Worm (Caenorhabditis elegans) whole organism, L2 larva: ENCODE data around the gene pifk-1.

Experiments
- ceh-82 ChIP-seq: fragments of 150-350 bp; optimal IDR thresholded peaks from 2 replicates; lab custom pipeline; 2014; ENCODE audit warnings: missing biosample characterization, missing genetic modification characterization
- dmd-4 ChIP-seq: sonication (generic microtip); optimal IDR thresholded peaks from 2 replicates; lab custom pipeline; 2017; ENCODE audit warnings: missing biosample characterization, missing genetic modification characterization
- fos-1 ChIP-seq: fragments of 150-350 bp; optimal IDR thresholded peaks from 2 replicates; lab custom pipeline; 2014; ENCODE audit warnings: missing biosample characterization, missing genetic modification characterization
- nhr-11 ChIP-seq: fragments of 150-350 bp; optimal IDR thresholded peaks from 2 replicates; lab custom pipeline; 2014; ENCODE audit warnings: missing biosample characterization, missing genetic modification characterization
- nhr-6 ChIP-seq: fragments of 150-350 bp; optimal IDR thresholded peaks from 2 replicates; lab custom pipeline; 2014; ENCODE audit warnings: missing biosample characterization, missing genetic modification characterization
- ztf-11 ChIP-seq: sonication (generic microtip); optimal IDR thresholded peaks from 2 replicates; lab custom pipeline; 2017; ENCODE audit warnings: missing biosample characterization, missing genetic modification characterization

- TF ChIP-seq nhr-6 (tag; lab: Kevin White, UChicago) (no peak), fos-1 (no peak), nhr-11 (no peak), ceh-82 (tag; lab: Kevin White, UChicago) (no peak), dmd-4 (tag; lab: Kevin White, UChicago) (no peak), ztf-11 (tag; lab: Kevin White, UChicago) (no peak)
Measured at ce11 chrX:957581-957980, 33.3 kb upstream of the pifk-1 start, which contains the start of gene chil-10.
